Worm (Caenorhabditis elegans): Measurements from ENCODE around the gene ZC373.3.

ZC373.3 gene

ce11 chrX:10051625-10052024, 8.7 kb upstream of the ZC373.3 start (continued):
- no peak for TF ChIP-seq daf-19 (GFP tag; conservative IDR thresholded peaks at IDR 0.05)
- TF ChIP-seq rbr-2 (tag; optimal IDR thresholded peaks at IDR 0.05) = no peak
- TF ChIP-seq T26A8.4 (GFP tag; IDR thresholded peaks at IDR 0.05) = peak; percentile 71
- no peak for TF ChIP-seq saeg-2 (GFP tag; IDR thresholded peaks at IDR 0.05)
- 0 out of 2 replicates have a peak, but pooled peaks have one; percentile 51 for TF ChIP-seq mxl-2 (GFP tag; conservative IDR thresholded peaks at IDR 0.05)
- peak; percentile 64 for TF ChIP-seq ceh-20 (GFP tag; IDR thresholded peaks at IDR 0.05)
- peak; percentile 50 for TF ChIP-seq T20F7.1 (GFP tag; optimal IDR thresholded peaks at IDR 0.05)
- no peak for TF ChIP-seq ama-1 (optimal IDR thresholded peaks at IDR 0.05)
- TF ChIP-seq nhr-11 (tag; optimal IDR thresholded peaks at IDR 0.05) = no peak
- TF ChIP-seq hif-1 (tag; optimal IDR thresholded peaks at IDR 0.05) = peak; percentile 94 to 98
- no peak for TF ChIP-seq dmd-8 (GFP tag; IDR thresholded peaks at IDR 0.05)
- no peak for TF ChIP-seq hmg-1.1 (GFP tag; IDR thresholded peaks at IDR 0.05)
- peak; percentile 69; the same call in 1 of the 2 replicates for TF ChIP-seq lin-1 (GFP tag; IDR thresholded peaks at IDR 0.05)
- TF ChIP-seq set-16 (GFP tag; IDR thresholded peaks at IDR 0.05) = no peak
- TF ChIP-seq mdt-29 (GFP tag; IDR thresholded peaks at IDR 0.05) = 0 out of 2 replicates have a peak, but pooled peaks have one; percentile 53
- no peak for TF ChIP-seq Y105C5A.15 (GFP tag; IDR thresholded peaks at IDR 0.05)
- TF ChIP-seq daf-16 (GFP tag; optimal IDR thresholded peaks at IDR 0.05) = peak in 1 of 2 experiments; percentile 45
- TF ChIP-seq daf-16 (tag; optimal IDR thresholded peaks at IDR 0.05) = peak; percentile 95
- TF ChIP-seq ctbp-1 (GFP tag; IDR thresholded peaks at IDR 0.05) = no peak
- TF ChIP-seq hlh-11 (tag; optimal IDR thresholded peaks at IDR 0.05) = peak; percentile 91
- TF ChIP-seq ceh-28 (tag; optimal IDR thresholded peaks at IDR 0.05) = no peak
- TF ChIP-seq ceh-62 (tag; optimal IDR thresholded peaks at IDR 0.05) = no peak
- TF ChIP-seq lin-15B (tag; optimal IDR thresholded peaks at IDR 0.05) = no peak
- TF ChIP-seq ztf-7 (tag; optimal IDR thresholded peaks at IDR 0.05) = no peak
- TF ChIP-seq nhr-25 (tag; optimal IDR thresholded peaks at IDR 0.05; ENCODE audit: borderline replicate concordance, insufficient read depth) = peak; percentile 19
- peak; percentile 91 for TF ChIP-seq dve-1 (tag; optimal IDR thresholded peaks at IDR 0.05; ENCODE audit: insufficient read depth)
- peak; percentile 63 for TF ChIP-seq php-3 (GFP tag; IDR thresholded peaks at IDR 0.05)
- TF ChIP-seq unc-130 (GFP tag; optimal IDR thresholded peaks at IDR 0.05) = no peak
- TF ChIP-seq pha-4 (GFP tag; IDR thresholded peaks at IDR 0.05) = no peak
- no peak for TF ChIP-seq pha-4 (tag; optimal IDR thresholded peaks at IDR 0.05)
- peak; percentile 90 for TF ChIP-seq dmd-6 (GFP tag; IDR thresholded peaks at IDR 0.05)
- TF ChIP-seq zip-2 (tag; optimal IDR thresholded peaks at IDR 0.05) = peak; percentile 43
- peak; percentile 82 for TF ChIP-seq nhr-28 (tag; optimal IDR thresholded peaks at IDR 0.05)
- peak; percentile 100 for TF ChIP-seq aha-1 (tag)
- TF ChIP-seq mep-1 (tag; optimal IDR thresholded peaks at IDR 0.05) = peak; percentile 62
- no peak for TF ChIP-seq Y75B8A.6 (GFP tag; IDR thresholded peaks at IDR 0.05)
- no peak for TF ChIP-seq attf-4 (tag; optimal IDR thresholded peaks at IDR 0.05)
- peak; percentile 52; the same call in 1 of the 2 replicates for TF ChIP-seq tra-1 (GFP tag; IDR thresholded peaks at IDR 0.05)
- no peak for TF ChIP-seq snpc-4 (tag; optimal IDR thresholded peaks at IDR 0.05)
- TF ChIP-seq F10B5.3 (tag; optimal IDR thresholded peaks at IDR 0.05) = no peak
- peak; percentile 87 for TF ChIP-seq nhr-48 (tag; optimal IDR thresholded peaks at IDR 0.05)
- TF ChIP-seq zip-11 (GFP tag; IDR thresholded peaks at IDR 0.05) = no peak

ce11 chrX:10053742-10054409, 6.4 kb upstream of the ZC373.3 start, which contains the start of gene cbs-1:
cbs-1 (plus strand) TSS chrX:10054275.
- no peak for TF ChIP-seq nhr-76 (tag; optimal IDR thresholded peaks at IDR 0.05)
- peak; percentile 5 for TF ChIP-seq nhr-28 (tag; optimal IDR thresholded peaks at IDR 0.05)
- no peak for TF ChIP-seq ZK546.5 (tag; optimal IDR thresholded peaks at IDR 0.05)
- no peak for TF ChIP-seq spr-3 (GFP tag; optimal IDR thresholded peaks at IDR 0.05)
- peak; percentile 15; the same call in 1 of the 2 replicates for TF ChIP-seq dmd-6 (GFP tag; IDR thresholded peaks at IDR 0.05)
- peak; percentile 0 for TF ChIP-seq hlh-30 (tag; optimal IDR thresholded peaks at IDR 0.05; ENCODE audit: insufficient read depth)
- no peak for TF ChIP-seq mdl-1 (tag; optimal IDR thresholded peaks at IDR 0.05)
- no peak for TF ChIP-seq lin-38 (GFP tag; IDR thresholded peaks at IDR 0.05)
- TF ChIP-seq nhr-10 (tag; optimal IDR thresholded peaks at IDR 0.05) = no peak
- peak; percentile 89 for TF ChIP-seq php-3 (GFP tag; IDR thresholded peaks at IDR 0.05)
- no peak for TF ChIP-seq ceh-28 (tag; optimal IDR thresholded peaks at IDR 0.05)
- peak; percentile 29 for TF ChIP-seq hlh-11 (tag; optimal IDR thresholded peaks at IDR 0.05)
- peak in 1 of 2 experiments; percentile 86 for TF ChIP-seq unc-62 (GFP tag; optimal IDR thresholded peaks at IDR 0.05 in 1 of 2)
- TF ChIP-seq unc-62 (tag; optimal IDR thresholded peaks at IDR 0.05) = no peak
- no peak for TF ChIP-seq R02D3.7 (tag; optimal IDR thresholded peaks at IDR 0.05)
- TF ChIP-seq daf-16 (GFP tag; optimal IDR thresholded peaks at IDR 0.05) = no peak
- peak; percentile 82 for TF ChIP-seq daf-16 (tag; optimal IDR thresholded peaks at IDR 0.05)

All from whole organism, L4 larva.